Worm (Caenorhabditis elegans) whole organism, L2 larva: Measurements from ENCODE around the gene gcy-32.

Experiments
- blmp-1 ChIP-seq: sonication (generic microtip); optimal IDR thresholded peaks from 2 replicates; lab custom pipeline; 2017; ENCODE audit warnings: missing genetic modification characterization, mild to moderate bottlenecking, missing compliant biosample characterization, antibody characterized with exemption, moderate library complexity; ENCODE audit not compliant: insufficient read depth
- sem-4 ChIP-seq: fragments of 150-350 bp; optimal IDR thresholded peaks from 2 replicates; lab custom pipeline; 2014; ENCODE audit warnings: missing biosample characterization, missing genetic modification reagents, missing genetic modification characterization

DNA sequence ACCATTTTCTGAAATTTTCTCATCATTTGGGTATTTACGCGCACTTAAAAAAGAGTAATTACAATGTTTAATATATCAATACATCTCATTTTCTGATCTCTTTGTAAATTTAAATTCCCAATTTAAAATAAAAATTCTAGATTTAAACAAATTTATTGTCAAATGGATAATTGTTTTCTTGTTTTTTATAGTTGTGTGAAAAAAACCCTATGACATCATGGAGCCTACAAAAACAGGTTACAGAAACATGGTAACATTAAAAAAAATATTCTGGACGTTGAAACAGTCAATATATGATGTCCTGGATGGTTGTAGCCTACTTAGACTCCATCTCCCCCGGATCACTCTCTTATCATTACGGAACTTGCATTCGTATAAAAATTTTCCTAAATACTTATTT lies 25.8 kb downstream of the gcy-32 start, which contains the start of gene spp-12:
- TF ChIP-seq sem-4 (tag; lab: Kevin White, UChicago): no peak
- no peak for TF ChIP-seq blmp-1 (tag; lab: Kevin White, UChicago)
